Fruit fly (Drosophila melanogaster) whole organism, embryonic: Measurements from ENCODE around the gene cic.

Experiments
- Antp ChIP-seq: fragments of 200-800 bp; sonication (Bioruptor generic); optimal IDR thresholded peaks from 3 replicates; lab custom pipeline; 2016; ENCODE audit warnings: missing biosample characterization, missing genetic modification characterization
- Atf3 ChIP-seq: fragments of 200-800 bp; sonication (Bioruptor generic); optimal IDR thresholded peaks from 3 replicates; lab custom pipeline; 2016; ENCODE audit warnings: missing biosample characterization, missing genetic modification characterization
- CG10147 ChIP-seq: fragments of 200-800 bp; sonication (Bioruptor generic); optimal IDR thresholded peaks from 2 replicates; lab custom pipeline; 2019; ENCODE audit warnings: missing biosample characterization, mild to moderate bottlenecking, missing genetic modification characterization, moderate library complexity
- CG10321 ChIP-seq: fragments of 200-800 bp; sonication (Bioruptor generic); IDR thresholded peaks from 2 replicates; pipeline ENCODE4 v1.3.6; 2022; ENCODE audit warnings: missing biosample characterization, missing genetic modification characterization
- CG10979 ChIP-seq: fragments of 200-800 bp; sonication (Bioruptor generic); optimal IDR thresholded peaks from 2 replicates; lab custom pipeline; 2018; ENCODE audit warnings: missing biosample characterization, mild to moderate bottlenecking, missing genetic modification characterization, moderate library complexity
- CG13287 ChIP-seq: fragments of 200-800 bp; sonication (Bioruptor generic); IDR thresholded peaks from 2 replicates; pipeline ENCODE4 v1.3.6; 2022; ENCODE audit warnings: missing biosample characterization, missing genetic modification characterization; ENCODE audit not compliant: partially characterized antibody
- CG15601 ChIP-seq: fragments of 200-800 bp; sonication (Bioruptor generic); optimal IDR thresholded peaks from 3 replicates; lab custom pipeline; 2019; ENCODE audit warnings: missing biosample characterization, mild to moderate bottlenecking, missing genetic modification characterization, moderate library complexity
- CG30020 ChIP-seq: fragments of 200-800 bp; optimal IDR thresholded peaks from 2 replicates; lab custom pipeline; 2019; ENCODE audit warnings: missing biosample characterization, mild to moderate bottlenecking, missing genetic modification characterization, moderate library complexity
- CG3065 ChIP-seq: fragments of 200-800 bp; sonication (Bioruptor generic); optimal IDR thresholded peaks from 2 replicates; lab custom pipeline; 2016; ENCODE audit warnings: missing biosample characterization, missing genetic modification characterization
- CG3163 ChIP-seq: fragments of 200-800 bp; sonication (Bioruptor generic); optimal IDR thresholded peaks from 3 replicates; lab custom pipeline; 2016; ENCODE audit warnings: missing biosample characterization, missing genetic modification characterization
- CG3281 ChIP-seq: fragments of 200-800 bp; sonication (Bioruptor generic); optimal IDR thresholded peaks from 3 replicates; lab custom pipeline; 2017; ENCODE audit warnings: missing biosample characterization, mild to moderate bottlenecking, missing genetic modification characterization
- CG3407 ChIP-seq: fragments of 200-800 bp; sonication (Bioruptor generic); optimal IDR thresholded peaks from 2 replicates; lab custom pipeline; 2018; ENCODE audit warnings: missing biosample characterization, mild to moderate bottlenecking, missing genetic modification characterization
- CG4282 ChIP-seq: fragments of 200-800 bp; sonication (Bioruptor generic); optimal IDR thresholded peaks from 2 replicates; lab custom pipeline; 2016; ENCODE audit warnings: missing biosample characterization, missing genetic modification characterization
- CG9437 ChIP-seq: fragments of 200-800 bp; sonication (Bioruptor generic); optimal IDR thresholded peaks from 2 replicates; lab custom pipeline; 2018; ENCODE audit warnings: missing biosample characterization, mild to moderate bottlenecking, missing genetic modification characterization
- Dad ChIP-seq: fragments of 200-800 bp; sonication (Bioruptor generic); optimal IDR thresholded peaks from 3 replicates; lab custom pipeline; 2016; ENCODE audit warnings: missing biosample characterization, missing genetic modification characterization
- Dek ChIP-seq: fragments of 200-800 bp; sonication (Bioruptor generic); optimal IDR thresholded peaks from 3 replicates; lab custom pipeline; 2019; ENCODE audit warnings: missing biosample characterization, mild to moderate bottlenecking, missing genetic modification characterization, moderate library complexity
- Doc3 ChIP-seq: fragments of 200-800 bp; sonication (Bioruptor generic); IDR thresholded peaks from 3 replicates; pipeline ENCODE4 v1.3.6; 2022; ENCODE audit warnings: missing biosample characterization, missing genetic modification characterization; ENCODE audit not compliant: partially characterized antibody
- Gug ChIP-seq: fragments of 200-800 bp; sonication (Bioruptor generic); IDR thresholded peaks from 4 replicates; pipeline ENCODE4 v1.3.6; 2022; ENCODE audit warnings: missing biosample characterization, missing genetic modification characterization
- H2.0 ChIP-seq: fragments of 200-800 bp; sonication (Bioruptor generic); IDR thresholded peaks from 2 replicates; pipeline ENCODE4 v1.3.6; 2022; ENCODE audit warnings: missing biosample characterization, missing genetic modification characterization
- Hmr ChIP-seq: fragments of 200-800 bp; sonication (Bioruptor generic); optimal IDR thresholded peaks from 3 replicates; lab custom pipeline; 2017; ENCODE audit warnings: mild to moderate bottlenecking, missing biosample characterization, missing genetic modification reagents, missing genetic modification characterization
- Jarid2 ChIP-seq: fragments of 200-800 bp; sonication (Bioruptor generic); optimal IDR thresholded peaks from 3 replicates; lab custom pipeline; 2017; ENCODE audit warnings: mild to moderate bottlenecking, missing biosample characterization, missing genetic modification reagents, missing genetic modification characterization
- Kr ChIP-seq: fragments of 200-800 bp; sonication (Bioruptor generic); optimal IDR thresholded peaks from 2 replicates; lab custom pipeline; 2017; ENCODE audit warnings: missing biosample characterization, mild to moderate bottlenecking, missing genetic modification characterization
- Lim3 ChIP-seq: fragments of 200-800 bp; sonication (Bioruptor generic); IDR thresholded peaks from 2 replicates; pipeline ENCODE4 v1.3.6; 2022; ENCODE audit warnings: missing biosample characterization, missing genetic modification characterization
- Mrtf ChIP-seq: fragments of 200-800 bp; sonication (Bioruptor generic); IDR thresholded peaks from 3 replicates; pipeline ENCODE4 v1.3.6; 2022; ENCODE audit warnings: missing biosample characterization, missing genetic modification characterization
- NK7.1 ChIP-seq: fragments of 200-800 bp; sonication (Bioruptor generic); optimal IDR thresholded peaks from 3 replicates; lab custom pipeline; 2016; ENCODE audit warnings: missing biosample characterization, missing genetic modification characterization
- Sox100B ChIP-seq: fragments of 200-800 bp; sonication (Bioruptor generic); optimal IDR thresholded peaks from 3 replicates; lab custom pipeline; 2018; ENCODE audit warnings: missing biosample characterization, mild to moderate bottlenecking, missing genetic modification characterization
- Spps ChIP-seq: fragments of 200-800 bp; sonication (Bioruptor generic); optimal IDR thresholded peaks from 2 replicates; lab custom pipeline; 2018; ENCODE audit warnings: missing biosample characterization, mild to moderate bottlenecking, missing genetic modification characterization
- Taf1 ChIP-seq: fragments of 200-800 bp; sonication (Bioruptor generic); IDR thresholded peaks from 2 replicates; pipeline ENCODE4 v1.3.6; 2022; ENCODE audit warnings: missing biosample characterization, missing genetic modification characterization
- YL-1 ChIP-seq: fragments of 200-800 bp; sonication (Bioruptor generic); optimal IDR thresholded peaks from 3 replicates; lab custom pipeline; 2017; ENCODE audit warnings: missing biosample characterization, mild to moderate bottlenecking, missing genetic modification characterization
- ab ChIP-seq: fragments of 200-800 bp; sonication (Bioruptor generic); optimal IDR thresholded peaks from 2 replicates; lab custom pipeline; 2016; ENCODE audit warnings: missing biosample characterization, missing genetic modification characterization
- amos ChIP-seq: fragments of 200-800 bp; sonication (Bioruptor generic); IDR thresholded peaks from 2 replicates; pipeline ENCODE4 v1.3.6; 2022; ENCODE audit warnings: missing biosample characterization, missing genetic modification characterization; ENCODE audit not compliant: partially characterized antibody
- ap ChIP-seq: fragments of 200-800 bp; sonication (Bioruptor generic); IDR thresholded peaks from 2 replicates; pipeline ENCODE4 v1.3.6; 2022; ENCODE audit warnings: missing biosample characterization, missing genetic modification characterization
- az2 ChIP-seq: fragments of 200-800 bp; sonication (Bioruptor generic); optimal IDR thresholded peaks from 3 replicates; lab custom pipeline; 2016; ENCODE audit warnings: missing biosample characterization, missing genetic modification characterization
- bcd ChIP-seq: fragments of 200-800 bp; sonication (Bioruptor generic); optimal IDR thresholded peaks from 2 replicates; lab custom pipeline; 2017; ENCODE audit warnings: missing biosample characterization, mild to moderate bottlenecking, missing genetic modification characterization
- cg ChIP-seq: fragments of 200-800 bp; sonication (Bioruptor generic); optimal IDR thresholded peaks from 3 replicates; lab custom pipeline; 2019; ENCODE audit warnings: missing biosample characterization, mild to moderate bottlenecking, missing genetic modification characterization, moderate library complexity
- dpn ChIP-seq, 2 experiments: fragments of 200-800 bp; sonication (Bioruptor generic); optimal IDR thresholded peaks; 3 replicates each; lab custom pipeline; 2016; ENCODE audit warnings: missing biosample characterization in 2 of 2, missing genetic modification characterization in 2 of 2
- dysf ChIP-seq: fragments of 200-800 bp; sonication (Bioruptor generic); IDR thresholded peaks from 3 replicates; pipeline ENCODE4 v1.3.6; 2022; ENCODE audit warnings: missing biosample characterization, missing genetic modification characterization
- en ChIP-seq: fragments of 200-800 bp; sonication (Bioruptor generic); optimal IDR thresholded peaks from 2 replicates; lab custom pipeline; 2016; ENCODE audit warnings: missing biosample characterization, missing genetic modification characterization
- esg ChIP-seq: fragments of 200-800 bp; sonication (Bioruptor generic); conservative IDR thresholded peaks from 2 replicates; pipeline ENCODE4 v1.3.6; 2022; ENCODE audit warnings: missing biosample characterization, missing genetic modification characterization
- exex ChIP-seq: fragments of 200-800 bp; sonication (Bioruptor generic); optimal IDR thresholded peaks from 4 replicates; lab custom pipeline; 2018; ENCODE audit warnings: missing biosample characterization, mild to moderate bottlenecking, missing genetic modification characterization, moderate library complexity
- eyg ChIP-seq: fragments of 200-800 bp; sonication (Bioruptor generic); optimal IDR thresholded peaks from 3 replicates; lab custom pipeline; 2016; ENCODE audit warnings: missing biosample characterization, missing genetic modification characterization
- gfzf ChIP-seq: fragments of 200-800 bp; sonication (Bioruptor generic); optimal IDR thresholded peaks from 2 replicates; lab custom pipeline; 2016; ENCODE audit warnings: missing biosample characterization, mild to moderate bottlenecking, missing genetic modification characterization, moderate library complexity
- gro ChIP-seq: fragments of 200-800 bp; sonication (Bioruptor generic); optimal IDR thresholded peaks from 2 replicates; lab custom pipeline; 2016; ENCODE audit warnings: missing biosample characterization, missing genetic modification characterization
- gsb ChIP-seq: fragments of 200-800 bp; sonication (Bioruptor generic); IDR thresholded peaks from 2 replicates; pipeline ENCODE4 v1.3.6; 2022; ENCODE audit warnings: missing biosample characterization, missing genetic modification characterization
- odd ChIP-seq: fragments of 200-800 bp; sonication (Bioruptor generic); optimal IDR thresholded peaks from 2 replicates; lab custom pipeline; 2017; ENCODE audit warnings: missing biosample characterization, mild to moderate bottlenecking, missing genetic modification characterization
- org-1 ChIP-seq: fragments of 200-800 bp; sonication (Bioruptor generic); optimal IDR thresholded peaks from 2 replicates; lab custom pipeline; 2017; ENCODE audit warnings: missing biosample characterization, missing genetic modification characterization
- otp ChIP-seq: fragments of 200-800 bp; sonication (Bioruptor generic); IDR thresholded peaks from 3 replicates; pipeline ENCODE4, ENCODE4 v1.3.6; 2022; ENCODE audit warnings: missing biosample characterization, missing genetic modification characterization
- slou ChIP-seq: fragments of 200-800 bp; sonication (Bioruptor generic); optimal IDR thresholded peaks from 3 replicates; lab custom pipeline; 2016; ENCODE audit warnings: missing biosample characterization, missing genetic modification characterization
- so ChIP-seq: fragments of 200-800 bp; sonication (Bioruptor generic); IDR thresholded peaks from 3 replicates; pipeline ENCODE4 v1.3.6; 2022; ENCODE audit warnings: missing biosample characterization, missing genetic modification characterization
- unc-4 ChIP-seq: fragments of 200-800 bp; sonication (Bioruptor generic); IDR thresholded peaks from 2 replicates; pipeline ENCODE4 v1.3.6; 2022; ENCODE audit warnings: missing biosample characterization, missing genetic modification characterization; ENCODE audit not compliant: partially characterized antibody

cic gene

dm6 chr3R:20261225-20261968, 8.8 kb downstream of the cic start (continued):
- TF ChIP-seq CG3407 (GFP tag; lab: Kevin White, UChicago) (peak; percentile 68), Gug (GFP tag; lab: Robert Waterston, UW) (peak; percentile 69; the same call in 2 of the 4 replicates), Doc3 (GFP tag; lab: Robert Waterston, UW) (no peak), otp (0 out of 3 replicates have a peak, but pooled peaks have one; percentile 46), CG3281 (GFP tag; lab: Kevin White, UChicago) (peak; percentile 94), Sox100B (peak; percentile 78), so (GFP tag; lab: Robert Waterston, UW) (peak; percentile 85), Dad (GFP tag; lab: Kevin White, UChicago) (peak; percentile 52), CG30020 (tag; lab: Kevin White, UChicago) (peak; percentile 37), eyg (GFP tag; lab: Kevin White, UChicago) (peak; percentile 46), ap (GFP tag; lab: Robert Waterston, UW) (peak; percentile 77), CG3163 (GFP tag; lab: Kevin White, UChicago) (peak; percentile 25), Antp (GFP tag; lab: Kevin White, UChicago) (peak; percentile 49), CG13287 (GFP tag; lab: Robert Waterston, UW) (no peak), az2 (GFP tag; lab: Kevin White, UChicago) (peak; percentile 74), org-1 (GFP tag; lab: Kevin White, UChicago) (peak; percentile 89), Kr (GFP tag; lab: Kevin White, UChicago) (no peak), Atf3 (GFP tag; lab: Kevin White, UChicago) (peak; percentile 23), CG4282 (no peak), amos (no peak), NK7.1 (GFP tag; lab: Kevin White, UChicago) (peak; percentile 65), Dek (tag; lab: Kevin White, UChicago) (peak; percentile 92), CG10979 (tag; lab: Kevin White, UChicago) (peak; percentile 79), cg (GFP tag; lab: Kevin White, UChicago) (peak; percentile 57), dysf (GFP tag; lab: Robert Waterston, UW) (peak; percentile 92), H2.0 (GFP tag; lab: Robert Waterston, UW) (peak; percentile 79), CG15601 (tag; lab: Kevin White, UChicago) (peak; percentile 73), en (GFP tag; lab: Kevin White, UChicago) (no peak), Mrtf (peak; percentile 81), ab (no peak), Spps (tag; lab: Kevin White, UChicago) (peak; percentile 52), CG10321 (no peak), odd (GFP tag; lab: Kevin White, UChicago) (peak; percentile 57), esg (GFP tag; lab: Robert Waterston, UW) (peak; percentile 83), Jarid2 (GFP tag; lab: Kevin White, UChicago) (peak; percentile 54), gfzf (GFP tag; lab: Kevin White, UChicago) (no peak), CG9437 (GFP tag; lab: Kevin White, UChicago) (peak; percentile 78), gsb (GFP tag; lab: Robert Waterston, UW) (peak; percentile 85), unc-4 (GFP tag; lab: Robert Waterston, UW) (no peak), CG3065 (GFP tag; lab: Kevin White, UChicago) (peak; percentile 34), Hmr (GFP tag; lab: Kevin White, UChicago) (peak; percentile 95), exex (peak; percentile 83), bcd (GFP tag; lab: Kevin White, UChicago) (peak; percentile 83), YL-1 (GFP tag; lab: Kevin White, UChicago) (peak; percentile 4), Taf1 (GFP tag; lab: Robert Waterston, UW) (peak; percentile 88), CG10147 (GFP tag; lab: Kevin White, UChicago) (peak; percentile 85), gro (GFP tag; lab: Kevin White, UChicago) (peak; percentile 67), slou (GFP tag; lab: Kevin White, UChicago) (peak; percentile 4), Lim3 (GFP tag; lab: Robert Waterston, UW) (no peak), dpn (GFP tag; optimal IDR thresholded peaks at IDR 0.05; lab: Kevin White, UChicago) (peak; percentile 77 to 80)
